Worm (Caenorhabditis elegans): ENCODE results near the gene eor-2.

DNA sequence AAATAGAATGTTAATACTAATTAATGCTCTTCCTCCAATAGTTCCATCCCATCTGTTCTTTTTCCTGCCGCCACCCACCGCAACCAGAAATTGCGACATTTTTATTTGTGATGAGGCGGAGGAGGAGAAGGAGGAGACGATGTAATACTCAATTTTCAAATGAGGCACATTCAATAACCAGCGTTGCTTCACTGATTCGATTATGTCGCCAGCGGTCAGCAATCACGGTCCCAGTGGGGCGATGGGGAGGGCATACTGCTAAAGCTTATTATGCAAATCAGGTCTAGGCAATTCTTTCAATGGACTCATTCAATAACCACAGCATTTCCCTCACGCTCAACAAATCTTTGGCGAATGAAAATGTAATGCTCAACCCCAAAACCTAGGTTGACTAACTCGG lies 46.4 kb downstream of the eor-2 start:
- no peak for TF ChIP-seq nhr-76 (tag; optimal IDR thresholded peaks at IDR 0.05)
- TF ChIP-seq nhr-237 (tag; optimal IDR thresholded peaks at IDR 0.05) = no peak
- TF ChIP-seq mep-1 (tag; optimal IDR thresholded peaks at IDR 0.05) = peak; percentile 16
- TF ChIP-seq drap-1 (GFP tag; optimal IDR thresholded peaks at IDR 0.05) = no peak
- no peak for TF ChIP-seq lin-13 (tag; optimal IDR thresholded peaks at IDR 0.05)
- TF ChIP-seq elt-3 (tag; optimal IDR thresholded peaks at IDR 0.05) = no peak
